Fruit fly (Drosophila melanogaster): ENCODE data around the gene CG33791.

dm6 chr3L:1568225-1569161, 34.3 kb upstream of the CG33791 start, which contains the start of gene CG7879:
- no peak for TF ChIP-seq CG8478 (optimal IDR thresholded peaks at IDR 0.05)
- TF ChIP-seq CTCF (optimal IDR thresholded peaks at IDR 0.05), result no peak

Measured in S2 (cell line).